Fruit fly (Drosophila melanogaster) whole organism, embryonic: ENCODE measurements around the gene Rcd2.

Source experiments
- CG10565 ChIP-seq: fragments of 200-800 bp; sonication (Bioruptor generic); optimal IDR thresholded peaks from 3 replicates; lab custom pipeline; 2016; ENCODE audit warnings: missing biosample characterization, mild to moderate bottlenecking, missing genetic modification characterization
- CG11695 ChIP-seq: fragments of 200-800 bp; sonication (Bioruptor generic); IDR thresholded peaks from 3 replicates; pipeline ENCODE4 v1.3.6; 2022; ENCODE audit warnings: missing biosample characterization, missing genetic modification characterization
- CG15479 ChIP-seq: fragments of 200-800 bp; sonication (Bioruptor generic); optimal IDR thresholded peaks from 3 replicates; lab custom pipeline; 2019; ENCODE audit warnings: missing biosample characterization, mild to moderate bottlenecking, missing genetic modification characterization, moderate library complexity
- CG17802 ChIP-seq: fragments of 200-800 bp; sonication (Bioruptor generic); optimal IDR thresholded peaks from 2 replicates; lab custom pipeline; 2018; ENCODE audit warnings: missing biosample characterization, mild to moderate bottlenecking, missing genetic modification characterization, moderate library complexity
- CG1792 ChIP-seq: fragments of 200-800 bp; sonication (Bioruptor generic); optimal IDR thresholded peaks from 2 replicates; lab custom pipeline; 2016; ENCODE audit warnings: missing biosample characterization, missing genetic modification characterization
- CG18262 ChIP-seq: fragments of 200-800 bp; optimal IDR thresholded peaks from 3 replicates; lab custom pipeline; 2019; ENCODE audit warnings: missing biosample characterization, mild to moderate bottlenecking, missing genetic modification characterization, moderate library complexity
- CG2889 ChIP-seq: fragments of 200-800 bp; sonication (Bioruptor generic); IDR thresholded peaks from 3 replicates; pipeline ENCODE4 v1.3.6; 2022; ENCODE audit warnings: missing biosample characterization, missing genetic modification characterization
- CG30020 ChIP-seq: fragments of 200-800 bp; optimal IDR thresholded peaks from 2 replicates; lab custom pipeline; 2019; ENCODE audit warnings: missing biosample characterization, mild to moderate bottlenecking, missing genetic modification characterization, moderate library complexity
- CG33213 ChIP-seq: fragments of 200-800 bp; sonication (Bioruptor generic); optimal IDR thresholded peaks from 3 replicates; lab custom pipeline; 2016; ENCODE audit warnings: missing biosample characterization, missing genetic modification characterization
- CG34224 ChIP-seq: fragments of 200-800 bp; sonication (Bioruptor generic); IDR thresholded peaks from 3 replicates; pipeline ENCODE4 v1.3.6; 2022; ENCODE audit warnings: missing biosample characterization, missing genetic modification characterization; ENCODE audit not compliant: partially characterized antibody
- CG4328 ChIP-seq: fragments of 200-800 bp; sonication (Bioruptor generic); optimal IDR thresholded peaks from 3 replicates; lab custom pipeline; 2017; ENCODE audit warnings: missing biosample characterization, missing genetic modification reagents, missing genetic modification characterization
- CG4360 ChIP-seq: fragments of 200-800 bp; sonication (Bioruptor generic); IDR thresholded peaks from 2 replicates; pipeline ENCODE4 v1.3.6; 2022; ENCODE audit warnings: missing biosample characterization, missing genetic modification characterization
- CG4424 ChIP-seq: fragments of 200-800 bp; sonication (Bioruptor generic); optimal IDR thresholded peaks from 3 replicates; lab custom pipeline; 2016; ENCODE audit warnings: missing biosample characterization, missing genetic modification characterization
- CG4617 ChIP-seq: fragments of 200-800 bp; sonication (Bioruptor generic); optimal IDR thresholded peaks from 3 replicates; lab custom pipeline; 2016; ENCODE audit warnings: missing biosample characterization, missing genetic modification characterization, borderline replicate concordance
- CG6765 ChIP-seq: fragments of 200-800 bp; sonication (Bioruptor generic); optimal IDR thresholded peaks from 3 replicates; lab custom pipeline; 2017; ENCODE audit warnings: missing biosample characterization, mild to moderate bottlenecking, missing genetic modification characterization
- CG6791 ChIP-seq: fragments of 200-800 bp; sonication (Bioruptor generic); IDR thresholded peaks from 3 replicates; pipeline ENCODE4 v1.3.6; 2022; ENCODE audit warnings: missing biosample characterization, missing genetic modification characterization; ENCODE audit not compliant: partially characterized antibody
- CG8359 ChIP-seq: fragments of 200-800 bp; sonication (Bioruptor generic); optimal IDR thresholded peaks from 2 replicates; lab custom pipeline; 2017; ENCODE audit warnings: missing biosample characterization, mild to moderate bottlenecking, missing genetic modification characterization, borderline replicate concordance
- CG9727 ChIP-seq: fragments of 200-800 bp; sonication (Bioruptor generic); optimal IDR thresholded peaks from 3 replicates; lab custom pipeline; 2017; ENCODE audit warnings: missing biosample characterization, mild to moderate bottlenecking, missing genetic modification characterization
- Camta ChIP-seq: fragments of 200-800 bp; sonication (Bioruptor generic); optimal IDR thresholded peaks from 2 replicates; lab custom pipeline; 2016; ENCODE audit warnings: missing biosample characterization, missing genetic modification characterization
- Chrac-16 ChIP-seq: fragments of 200-800 bp; sonication (Bioruptor generic); optimal IDR thresholded peaks from 3 replicates; lab custom pipeline; 2016; ENCODE audit warnings: missing biosample characterization, missing genetic modification characterization
- D19A ChIP-seq: fragments of 200-800 bp; optimal IDR thresholded peaks from 3 replicates; lab custom pipeline; 2019; ENCODE audit warnings: missing biosample characterization, mild to moderate bottlenecking, missing genetic modification characterization, moderate library complexity
- Dp ChIP-seq: fragments of 200-800 bp; sonication (Bioruptor generic); optimal IDR thresholded peaks from 2 replicates; lab custom pipeline; 2018; ENCODE audit warnings: missing biosample characterization, mild to moderate bottlenecking, missing genetic modification characterization, moderate library complexity
- Fer3 ChIP-seq: fragments of 200-800 bp; sonication (Bioruptor generic); optimal IDR thresholded peaks from 2 replicates; lab custom pipeline; 2018; ENCODE audit warnings: missing biosample characterization, mild to moderate bottlenecking, missing genetic modification characterization, moderate library complexity
- HHEX ChIP-seq: fragments of 200-800 bp; sonication (Bioruptor generic); optimal IDR thresholded peaks from 3 replicates; lab custom pipeline; 2017; ENCODE audit warnings: missing biosample characterization, mild to moderate bottlenecking, missing genetic modification characterization, missing genetic modification reagents
- HLH54F ChIP-seq: fragments of 200-800 bp; sonication (Bioruptor generic); optimal IDR thresholded peaks from 3 replicates; lab custom pipeline; 2016; ENCODE audit warnings: missing biosample characterization, missing genetic modification characterization
- HLHmδ ChIP-seq: fragments of 200-800 bp; sonication (Bioruptor generic); optimal IDR thresholded peaks from 2 replicates; lab custom pipeline; 2018; ENCODE audit warnings: missing biosample characterization, mild to moderate bottlenecking, missing genetic modification characterization, moderate library complexity
- Hr51 ChIP-seq, 2 experiments: fragments of 200-800 bp; sonication (Bioruptor generic); optimal IDR thresholded peaks; 2 replicates in 1 of 2; 3 replicates in 1 of 2; lab custom pipeline; 2016 to 2018; ENCODE audit warnings: missing biosample characterization in 2 of 2, missing genetic modification characterization in 2 of 2, mild to moderate bottlenecking in 1 of 2, moderate library complexity in 1 of 2
- MBD-R2 ChIP-seq: fragments of 200-800 bp; sonication (Bioruptor generic); IDR thresholded peaks from 2 replicates; pipeline ENCODE4 v1.3.6; 2022; ENCODE audit warnings: missing biosample characterization, missing genetic modification characterization
- Meics ChIP-seq: fragments of 200-800 bp; sonication (Bioruptor generic); optimal IDR thresholded peaks from 2 replicates; lab custom pipeline; 2017; ENCODE audit warnings: missing biosample characterization, mild to moderate bottlenecking, missing genetic modification characterization
- Nf-YA ChIP-seq: fragments of 200-800 bp; sonication (Bioruptor generic); IDR thresholded peaks from 2 replicates; pipeline ENCODE4 v1.3.6; 2022; ENCODE audit warnings: missing biosample characterization, missing genetic modification characterization
- Sry-δ ChIP-seq: fragments of 200-800 bp; sonication (Bioruptor generic); optimal IDR thresholded peaks from 2 replicates; lab custom pipeline; 2016; ENCODE audit warnings: missing biosample characterization, missing genetic modification characterization
- ase ChIP-seq: fragments of 200-800 bp; sonication (Bioruptor generic); IDR thresholded peaks from 3 replicates; pipeline ENCODE4 v1.3.6; 2022; ENCODE audit warnings: missing biosample characterization, missing genetic modification characterization
- fd64A ChIP-seq: fragments of 200-800 bp; sonication (Bioruptor generic); optimal IDR thresholded peaks from 3 replicates; lab custom pipeline; 2018; ENCODE audit warnings: missing biosample characterization, mild to moderate bottlenecking, missing genetic modification characterization
- fd96Cb ChIP-seq: fragments of 200-800 bp; sonication (Bioruptor generic); optimal IDR thresholded peaks from 2 replicates; lab custom pipeline; 2018; ENCODE audit warnings: missing biosample characterization, mild to moderate bottlenecking, missing genetic modification characterization, moderate library complexity
- fru ChIP-seq: fragments of >200 bp; optimal IDR thresholded peaks from 2 replicates; lab custom pipeline; 2017
- grau ChIP-seq: fragments of 200-800 bp; optimal IDR thresholded peaks from 3 replicates; lab custom pipeline; 2019; ENCODE audit warnings: missing biosample characterization, mild to moderate bottlenecking, missing genetic modification characterization, moderate library complexity
- gsb ChIP-seq: fragments of 200-800 bp; sonication (Bioruptor generic); IDR thresholded peaks from 2 replicates; pipeline ENCODE4 v1.3.6; 2022; ENCODE audit warnings: missing biosample characterization, missing genetic modification characterization
- hbn ChIP-seq: fragments of 200-800 bp; sonication (Bioruptor generic); IDR thresholded peaks from 2 replicates; pipeline ENCODE4 v1.3.6; 2022; ENCODE audit warnings: missing biosample characterization, missing genetic modification characterization; ENCODE audit not compliant: partially characterized antibody
- hth ChIP-seq: fragments of >200 bp; optimal IDR thresholded peaks from 2 replicates; lab custom pipeline; 2017; ENCODE audit warnings: inconsistent platforms
- kah ChIP-seq: fragments of 200-800 bp; sonication (Bioruptor generic); optimal IDR thresholded peaks from 2 replicates; lab custom pipeline; 2018; ENCODE audit warnings: missing biosample characterization, mild to moderate bottlenecking, missing genetic modification characterization
- kni ChIP-seq: fragments of 200-800 bp; sonication (Bioruptor generic); optimal IDR thresholded peaks from 3 replicates; lab custom pipeline; 2017; ENCODE audit warnings: mild to moderate bottlenecking, missing biosample characterization, missing genetic modification reagents, missing genetic modification characterization
- lbe ChIP-seq: fragments of 200-800 bp; sonication (Bioruptor generic); optimal IDR thresholded peaks from 2 replicates; lab custom pipeline; 2016; ENCODE audit warnings: missing biosample characterization, mild to moderate bottlenecking, missing genetic modification characterization
- mam ChIP-seq: fragments of 200-800 bp; sonication (Bioruptor generic); optimal IDR thresholded peaks from 3 replicates; lab custom pipeline; 2016; ENCODE audit warnings: missing biosample characterization, missing genetic modification characterization
- pho ChIP-seq: fragments of 200-800 bp; sonication (Bioruptor generic); optimal IDR thresholded peaks from 2 replicates; lab custom pipeline; 2016; ENCODE audit warnings: missing biosample characterization, missing genetic modification characterization
- pnt ChIP-seq: fragments of 200-800 bp; sonication (Bioruptor generic); optimal IDR thresholded peaks from 3 replicates; lab custom pipeline; 2016; ENCODE audit warnings: missing biosample characterization, missing genetic modification characterization
- stc ChIP-seq: fragments of 200-800 bp; sonication (Bioruptor generic); IDR thresholded peaks from 2 replicates; pipeline ENCODE4 v1.3.6; 2022; ENCODE audit warnings: missing biosample characterization, missing genetic modification characterization
- tna ChIP-seq: fragments of 200-800 bp; sonication (Bioruptor generic); IDR thresholded peaks from 2 replicates; pipeline ENCODE4 v1.3.6; 2022; ENCODE audit warnings: missing biosample characterization, missing genetic modification characterization; ENCODE audit not compliant: partially characterized antibody
- unc-4 ChIP-seq: fragments of 200-800 bp; sonication (Bioruptor generic); IDR thresholded peaks from 2 replicates; pipeline ENCODE4 v1.3.6; 2022; ENCODE audit warnings: missing biosample characterization, missing genetic modification characterization; ENCODE audit not compliant: partially characterized antibody
- unpg ChIP-seq: fragments of 200-800 bp; sonication (Bioruptor generic); optimal IDR thresholded peaks from 3 replicates; lab custom pipeline; 2018; ENCODE audit warnings: missing biosample characterization, mild to moderate bottlenecking, missing genetic modification characterization, moderate library complexity

Rcd2 gene

DNA sequence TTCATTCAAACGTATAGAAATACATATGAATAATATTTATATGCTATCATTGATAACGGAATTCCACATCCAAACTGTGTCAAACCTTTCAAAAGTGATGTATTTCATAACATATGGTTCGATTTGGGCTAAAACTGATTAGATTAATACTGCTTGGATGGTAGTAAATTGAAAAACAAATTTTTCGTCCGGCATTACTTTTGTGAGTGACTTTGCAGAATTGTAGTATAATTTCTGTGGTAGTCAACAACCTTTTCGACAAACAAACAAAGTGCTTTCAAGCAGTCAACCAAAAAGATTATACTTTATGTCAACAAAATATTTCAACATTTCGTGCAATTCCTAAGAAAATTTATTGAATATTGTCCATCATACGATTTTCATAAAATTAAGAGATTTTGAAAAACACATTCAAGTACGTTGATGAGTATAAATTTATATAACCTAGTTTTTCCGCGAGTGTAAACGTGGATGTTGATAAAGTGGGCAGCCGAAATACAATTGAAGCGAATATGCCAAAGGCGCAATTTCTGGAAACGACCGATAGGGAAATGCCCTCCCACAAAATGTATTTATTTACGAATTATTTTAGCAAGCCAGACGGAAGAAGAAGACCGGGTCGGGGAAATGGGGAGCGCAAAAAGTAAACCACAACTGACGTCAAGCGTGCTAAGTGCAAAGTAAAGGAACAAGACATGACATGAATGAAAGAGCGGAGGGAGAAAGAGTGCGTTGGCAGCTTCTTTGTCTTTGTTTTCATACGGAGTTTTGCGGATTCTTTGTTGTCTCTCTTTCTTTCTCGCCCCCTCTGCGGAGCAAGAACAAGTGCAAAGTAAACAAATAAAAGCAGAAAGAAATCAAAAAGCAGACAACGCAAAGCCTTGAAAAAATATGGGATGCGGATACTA is 22.1 kb downstream of the Rcd2 start (continued):
- no peak for TF ChIP-seq HLHmδ (GFP tag; lab: Kevin White, UChicago)
- peak; percentile 34 for TF ChIP-seq Fer3
- TF ChIP-seq CG17802 (tag; lab: Kevin White, UChicago) = no peak
- no peak for TF ChIP-seq hth (lab: Kevin White, UChicago)
- TF ChIP-seq pho = peak; percentile 45
- TF ChIP-seq MBD-R2 (GFP tag; lab: Robert Waterston, UW) = no peak
- TF ChIP-seq CG9727 (GFP tag; lab: Kevin White, UChicago) = peak; percentile 13
- TF ChIP-seq CG11695 (GFP tag; lab: Robert Waterston, UW) = peak; percentile 64; the same call in 2 of the 3 replicates
- no peak for TF ChIP-seq kni (GFP tag; lab: Kevin White, UChicago)
- peak; percentile 15 for TF ChIP-seq Chrac-16 (GFP tag; lab: Kevin White, UChicago)
- no peak for TF ChIP-seq HLH54F (GFP tag; lab: Kevin White, UChicago)
- no peak for TF ChIP-seq CG4360 (GFP tag; lab: Robert Waterston, UW)
- no peak for TF ChIP-seq CG30020 (tag; lab: Kevin White, UChicago)
- TF ChIP-seq Dp = no peak
- no peak for TF ChIP-seq unc-4 (GFP tag; lab: Robert Waterston, UW)
- TF ChIP-seq Camta = no peak
- no peak for TF ChIP-seq CG6791
- TF ChIP-seq CG34224 (GFP tag; lab: Robert Waterston, UW) = no peak
- TF ChIP-seq CG4424 = no peak
- TF ChIP-seq D19A (tag; lab: Kevin White, UChicago) = peak; percentile 9
- TF ChIP-seq Sry-δ (GFP tag; lab: Kevin White, UChicago) = no peak
- no peak for TF ChIP-seq CG2889
- TF ChIP-seq unpg = peak; percentile 55
- no peak for TF ChIP-seq stc (GFP tag; lab: Robert Waterston, UW)
- peak; percentile 11 for TF ChIP-seq lbe (GFP tag; lab: Kevin White, UChicago)
- peak; percentile 39 for TF ChIP-seq HHEX (GFP tag; lab: Kevin White, UChicago)
- peak; percentile 49 for TF ChIP-seq grau (tag; lab: Kevin White, UChicago)
- peak; percentile 26 for TF ChIP-seq CG1792 (GFP tag; lab: Kevin White, UChicago)
- TF ChIP-seq fd96Cb (tag; lab: Kevin White, UChicago) = no peak
- TF ChIP-seq CG8359 (GFP tag; lab: Kevin White, UChicago) = no peak
- peak; percentile 9 to 44 for TF ChIP-seq Hr51 (GFP tag; optimal IDR thresholded peaks at IDR 0.05; lab: Kevin White, UChicago)
- peak; percentile 45 for TF ChIP-seq Meics (GFP tag; lab: Kevin White, UChicago)
- TF ChIP-seq gsb = no peak
- peak; percentile 13 for TF ChIP-seq CG18262
- no peak for TF ChIP-seq CG10565 (GFP tag; lab: Kevin White, UChicago)
- no peak for TF ChIP-seq fru
- no peak for TF ChIP-seq CG4617 (GFP tag; lab: Kevin White, UChicago)
- no peak for TF ChIP-seq tna
- TF ChIP-seq fd64A (GFP tag; lab: Kevin White, UChicago) = no peak
- no peak for TF ChIP-seq CG33213 (GFP tag; lab: Kevin White, UChicago)
- TF ChIP-seq pnt = no peak
- TF ChIP-seq Nf-YA (GFP tag; lab: Robert Waterston, UW) = no peak
- no peak for TF ChIP-seq kah (GFP tag; lab: Kevin White, UChicago)
- TF ChIP-seq mam (GFP tag; lab: Kevin White, UChicago) = peak; percentile 37
- no peak for TF ChIP-seq CG15479 (GFP tag; lab: Kevin White, UChicago)
- peak; percentile 45 for TF ChIP-seq CG6765 (GFP tag; lab: Kevin White, UChicago)
- no peak for TF ChIP-seq CG4328 (GFP tag; lab: Kevin White, UChicago)
- no peak for TF ChIP-seq hbn
- no peak for TF ChIP-seq ase
